Fruit fly (Drosophila melanogaster) whole organism, embryonic: ENCODE results near the gene CG16790.

Experiments used
- ATbp ChIP-seq: fragments of 200-800 bp; sonication (Bioruptor generic); optimal IDR thresholded peaks from 2 replicates; lab custom pipeline; 2017; ENCODE audit warnings: missing biosample characterization, mild to moderate bottlenecking, missing genetic modification characterization, missing genetic modification reagents
- Asciz ChIP-seq: fragments of 200-800 bp; sonication (Bioruptor generic); optimal IDR thresholded peaks from 2 replicates; lab custom pipeline; 2017; ENCODE audit warnings: missing biosample characterization, mild to moderate bottlenecking, missing genetic modification characterization, missing genetic modification reagents
- Atf6 ChIP-seq: fragments of 200-800 bp; sonication (Bioruptor generic); IDR thresholded peaks from 2 replicates; pipeline ENCODE4 v1.3.6; 2022; ENCODE audit warnings: missing biosample characterization, missing genetic modification characterization
- B-H2 ChIP-seq: fragments of 200-800 bp; sonication (Bioruptor generic); optimal IDR thresholded peaks from 2 replicates; lab custom pipeline; 2018; ENCODE audit warnings: missing biosample characterization, mild to moderate bottlenecking, missing genetic modification characterization
- C15 ChIP-seq: fragments of 200-800 bp; sonication (Bioruptor generic); IDR thresholded peaks from 3 replicates; pipeline ENCODE4 v1.3.6; 2022; ENCODE audit warnings: missing biosample characterization, missing genetic modification characterization
- CG10147 ChIP-seq: fragments of 200-800 bp; sonication (Bioruptor generic); optimal IDR thresholded peaks from 2 replicates; lab custom pipeline; 2019; ENCODE audit warnings: missing biosample characterization, mild to moderate bottlenecking, missing genetic modification characterization, moderate library complexity
- CG10959 ChIP-seq: fragments of 200-800 bp; sonication (Bioruptor generic); IDR thresholded peaks from 2 replicates; pipeline ENCODE4 v1.3.6; 2022; ENCODE audit warnings: missing biosample characterization, missing genetic modification characterization
- CG11247 ChIP-seq: fragments of 200-800 bp; sonication (Bioruptor generic); IDR thresholded peaks from 2 replicates; pipeline ENCODE4 v1.3.6; 2022; ENCODE audit warnings: missing biosample characterization, missing genetic modification characterization
- CG11723 ChIP-seq: fragments of 200-800 bp; sonication (Bioruptor generic); optimal IDR thresholded peaks from 2 replicates; lab custom pipeline; 2017; ENCODE audit warnings: missing biosample characterization, mild to moderate bottlenecking, missing genetic modification characterization
- CG12071 ChIP-seq: fragments of 200-800 bp; sonication (Bioruptor generic); optimal IDR thresholded peaks from 3 replicates; lab custom pipeline; 2018; ENCODE audit warnings: missing biosample characterization, mild to moderate bottlenecking, missing genetic modification characterization
- CG17829 ChIP-seq: fragments of 200-800 bp; optimal IDR thresholded peaks from 2 replicates; lab custom pipeline; 2019; ENCODE audit warnings: missing biosample characterization, mild to moderate bottlenecking, missing genetic modification characterization, moderate library complexity
- CG33213 ChIP-seq: fragments of 200-800 bp; sonication (Bioruptor generic); optimal IDR thresholded peaks from 3 replicates; lab custom pipeline; 2016; ENCODE audit warnings: missing biosample characterization, missing genetic modification characterization
- CG33557 ChIP-seq: fragments of 200-800 bp; sonication (Bioruptor generic); optimal IDR thresholded peaks from 2 replicates; lab custom pipeline; 2019; ENCODE audit warnings: missing biosample characterization, mild to moderate bottlenecking, missing genetic modification characterization, moderate library complexity
- CG34376 ChIP-seq: fragments of 200-800 bp; sonication (Bioruptor generic); optimal IDR thresholded peaks from 2 replicates; lab custom pipeline; 2018; ENCODE audit warnings: missing biosample characterization, mild to moderate bottlenecking, missing genetic modification characterization
- CG4707 ChIP-seq: fragments of 200-800 bp; sonication (Bioruptor generic); optimal IDR thresholded peaks from 2 replicates; lab custom pipeline; 2018; ENCODE audit warnings: missing biosample characterization, mild to moderate bottlenecking, missing genetic modification characterization, moderate library complexity
- CG4820 ChIP-seq: fragments of 200-800 bp; sonication (Bioruptor generic); optimal IDR thresholded peaks from 3 replicates; lab custom pipeline; 2016; ENCODE audit warnings: missing biosample characterization, missing genetic modification characterization
- CG7372 ChIP-seq: fragments of 200-800 bp; sonication (Bioruptor generic); IDR thresholded peaks from 2 replicates; pipeline ENCODE4 v1.3.6; 2022; ENCODE audit warnings: missing biosample characterization, missing genetic modification characterization
- CG7839 ChIP-seq: fragments of 200-800 bp; sonication (Bioruptor generic); optimal IDR thresholded peaks from 3 replicates; lab custom pipeline; 2018; ENCODE audit warnings: missing biosample characterization, mild to moderate bottlenecking, missing genetic modification characterization, moderate library complexity
- Dbx ChIP-seq: fragments of 200-800 bp; sonication (Bioruptor generic); IDR thresholded peaks from 3 replicates; pipeline ENCODE4 v1.3.6; 2022; ENCODE audit warnings: missing biosample characterization, missing genetic modification characterization
- Dek ChIP-seq: fragments of 200-800 bp; sonication (Bioruptor generic); optimal IDR thresholded peaks from 3 replicates; lab custom pipeline; 2019; ENCODE audit warnings: missing biosample characterization, mild to moderate bottlenecking, missing genetic modification characterization, moderate library complexity
- Dip3 ChIP-seq: fragments of 200-800 bp; sonication (Bioruptor generic); optimal IDR thresholded peaks from 3 replicates; lab custom pipeline; 2016; ENCODE audit warnings: missing biosample characterization, missing genetic modification characterization
- Dref ChIP-seq: fragments of 200-800 bp; sonication (Bioruptor generic); IDR thresholded peaks from 2 replicates; pipeline ENCODE4 v1.3.6; 2022; ENCODE audit warnings: missing biosample characterization, missing genetic modification characterization
- Fer1 ChIP-seq: fragments of 200-800 bp; sonication (Bioruptor generic); optimal IDR thresholded peaks from 2 replicates; lab custom pipeline; 2017; ENCODE audit warnings: missing biosample characterization, mild to moderate bottlenecking, missing genetic modification characterization
- Gug ChIP-seq: fragments of 200-800 bp; sonication (Bioruptor generic); IDR thresholded peaks from 4 replicates; pipeline ENCODE4 v1.3.6; 2022; ENCODE audit warnings: missing biosample characterization, missing genetic modification characterization
- Hr3 ChIP-seq: fragments of 200-800 bp; sonication (Bioruptor generic); optimal IDR thresholded peaks from 3 replicates; lab custom pipeline; 2016; ENCODE audit warnings: missing biosample characterization, missing genetic modification characterization
- NFAT ChIP-seq: fragments of 200-800 bp; sonication (Bioruptor generic); IDR thresholded peaks from 2 replicates; pipeline ENCODE4 v1.3.6; 2022; ENCODE audit warnings: missing biosample characterization, missing genetic modification characterization
- Oaz ChIP-seq: fragments of 200-800 bp; sonication (Bioruptor generic); IDR thresholded peaks from 2 replicates; pipeline ENCODE4 v1.3.6; 2022; ENCODE audit warnings: missing biosample characterization, missing genetic modification characterization
- Ptx1 ChIP-seq: fragments of 200-800 bp; sonication (Bioruptor generic); IDR thresholded peaks from 2 replicates; pipeline ENCODE4 v1.3.6; 2022; ENCODE audit warnings: missing biosample characterization, missing genetic modification characterization
- Sin3A ChIP-seq: fragments of >200 bp; optimal IDR thresholded peaks from 2 replicates; lab custom pipeline; 2018
- ase ChIP-seq: fragments of 200-800 bp; sonication (Bioruptor generic); IDR thresholded peaks from 3 replicates; pipeline ENCODE4 v1.3.6; 2022; ENCODE audit warnings: missing biosample characterization, missing genetic modification characterization
- bbx ChIP-seq: fragments of 200-800 bp; sonication (Bioruptor generic); IDR thresholded peaks from 2 replicates; pipeline ENCODE4 v1.3.6; 2022; ENCODE audit warnings: missing biosample characterization, missing genetic modification characterization; ENCODE audit not compliant: partially characterized antibody
- bowl ChIP-seq: fragments of 200-800 bp; sonication (Bioruptor generic); IDR thresholded peaks from 2 replicates; pipeline ENCODE4 v1.3.6; 2022; ENCODE audit warnings: missing biosample characterization, missing genetic modification characterization
- croc ChIP-seq: fragments of 200-800 bp; sonication (Bioruptor generic); conservative IDR thresholded peaks from 3 replicates; pipeline ENCODE4 v1.3.6; 2022; ENCODE audit warnings: missing biosample characterization, missing genetic modification characterization
- eve ChIP-seq, 2 experiments: fragments of >200 bp; optimal IDR thresholded peaks; 2 replicates each; lab custom pipeline; 2017; ENCODE audit warnings: missing biosample characterization in 2 of 2, missing genetic modification characterization in 2 of 2
- fu2 ChIP-seq: fragments of 200-800 bp; sonication (Bioruptor generic); optimal IDR thresholded peaks from 2 replicates; lab custom pipeline; 2016; ENCODE audit warnings: missing biosample characterization, missing genetic modification characterization
- gcm ChIP-seq: fragments of 200-800 bp; sonication (Bioruptor generic); optimal IDR thresholded peaks from 2 replicates; lab custom pipeline; 2019; ENCODE audit warnings: missing biosample characterization, mild to moderate bottlenecking, missing genetic modification characterization, moderate library complexity
- gsb-n ChIP-seq: fragments of 200-800 bp; sonication (Bioruptor generic); optimal IDR thresholded peaks from 3 replicates; lab custom pipeline; 2018; ENCODE audit warnings: missing biosample characterization, mild to moderate bottlenecking, missing genetic modification characterization
- h ChIP-seq: fragments of >200 bp; optimal IDR thresholded peaks from 2 replicates; lab custom pipeline; 2017
- jigr1 ChIP-seq: fragments of 200-800 bp; sonication (Bioruptor generic); IDR thresholded peaks from 3 replicates; pipeline ENCODE4 v1.3.6; 2022; ENCODE audit warnings: missing biosample characterization, missing genetic modification characterization
- jing ChIP-seq: fragments of 200-800 bp; sonication (Bioruptor generic); optimal IDR thresholded peaks from 2 replicates; lab custom pipeline; 2018; ENCODE audit warnings: missing biosample characterization, mild to moderate bottlenecking, missing genetic modification characterization
- mld ChIP-seq: fragments of 200-800 bp; sonication (Bioruptor generic); IDR thresholded peaks from 3 replicates; pipeline ENCODE4 v1.3.6; 2022; ENCODE audit warnings: missing biosample characterization, missing genetic modification characterization; ENCODE audit not compliant: partially characterized antibody
- oc ChIP-seq: fragments of 200-800 bp; sonication (Bioruptor generic); optimal IDR thresholded peaks from 2 replicates; lab custom pipeline; 2018; ENCODE audit warnings: missing biosample characterization, mild to moderate bottlenecking, missing genetic modification characterization, moderate library complexity
- pan ChIP-seq, 4 experiments: fragments of >200 bp in 3 of 4; fragments of 200-800 bp in 1 of 4; sonication (Bioruptor generic) in 1 of 4; optimal IDR thresholded peaks in 3 of 4; IDR thresholded peaks in 1 of 4; 2 replicates each; pipeline versions ENCODE4 v1.3.6 to Lab custom; 2017 to 2022; ENCODE audit warnings: missing biosample characterization in 2 of 4, missing genetic modification characterization in 2 of 4, mixed read lengths in 1 of 4
- run ChIP-seq: fragments of 200-800 bp; sonication (Bioruptor generic); optimal IDR thresholded peaks from 3 replicates; lab custom pipeline; 2018; ENCODE audit warnings: missing biosample characterization, mild to moderate bottlenecking, missing genetic modification characterization
- schlank ChIP-seq: fragments of 200-800 bp; sonication (Bioruptor generic); optimal IDR thresholded peaks from 2 replicates; lab custom pipeline; 2018; ENCODE audit warnings: missing biosample characterization, mild to moderate bottlenecking, missing genetic modification characterization
- sd ChIP-seq: fragments of 200-800 bp; sonication (Bioruptor generic); optimal IDR thresholded peaks from 3 replicates; lab custom pipeline; 2018; ENCODE audit warnings: missing biosample characterization, mild to moderate bottlenecking, missing genetic modification characterization, moderate library complexity
- sim ChIP-seq: fragments of 200-800 bp; sonication (Bioruptor generic); IDR thresholded peaks from 2 replicates; pipeline ENCODE4 v1.3.6; 2022; ENCODE audit warnings: missing biosample characterization, missing genetic modification characterization
- slp2 ChIP-seq: fragments of 200-800 bp; sonication (Bioruptor generic); optimal IDR thresholded peaks from 2 replicates; lab custom pipeline; 2016; ENCODE audit warnings: missing biosample characterization, missing genetic modification characterization
- sob ChIP-seq: fragments of 200-800 bp; sonication (Bioruptor generic); IDR thresholded peaks from 2 replicates; pipeline ENCODE4 v1.3.6; 2022; ENCODE audit warnings: missing biosample characterization, missing genetic modification characterization
- sug ChIP-seq: fragments of 200-800 bp; optimal IDR thresholded peaks from 2 replicates; lab custom pipeline; 2019; ENCODE audit warnings: missing biosample characterization, mild to moderate bottlenecking, missing genetic modification characterization, moderate library complexity
- trh ChIP-seq: fragments of 200-800 bp; sonication (Bioruptor generic); optimal IDR thresholded peaks from 2 replicates; lab custom pipeline; 2016; ENCODE audit warnings: missing biosample characterization, missing genetic modification characterization

Gene CG16790

DNA sequence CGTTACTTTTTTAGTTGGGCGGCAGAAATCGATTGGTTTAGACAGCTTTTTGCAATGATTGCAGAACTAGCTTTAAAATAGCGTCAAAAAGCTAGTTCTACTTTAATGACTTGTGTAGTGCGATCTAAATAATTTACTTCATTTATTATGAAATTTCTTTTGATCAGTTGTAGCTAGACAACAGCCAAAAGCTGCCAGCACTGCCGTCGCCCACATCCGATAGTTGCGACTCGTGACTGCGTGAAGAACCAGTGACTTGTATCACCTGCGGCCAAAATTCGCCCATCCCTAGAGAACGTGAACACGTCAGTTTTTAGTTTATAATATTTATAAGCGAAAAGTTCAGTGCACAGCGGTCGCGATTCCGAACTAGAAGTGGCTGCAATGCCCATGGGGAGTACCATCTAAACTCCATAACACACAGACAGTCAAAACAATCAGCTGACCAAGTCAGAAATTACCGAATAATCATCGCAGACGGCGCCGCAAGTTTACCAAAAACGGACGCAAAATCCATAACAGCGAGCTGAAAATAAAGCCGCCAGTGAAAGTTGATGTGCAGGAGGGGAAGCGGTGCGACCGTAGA, 16.7 kb upstream of the CG16790 start, which contains the start of gene P58IPK (continued):
- TF ChIP-seq fu2 (GFP tag; lab: Kevin White, UChicago) (peak; percentile 56), oc (tag; lab: Kevin White, UChicago) (no peak), Dref (GFP tag; lab: Robert Waterston, UW) (peak; percentile 65), CG17829 (tag; lab: Kevin White, UChicago) (peak; percentile 64), ATbp (no peak), Gug (peak; percentile 89), ase (GFP tag; lab: Robert Waterston, UW) (0 out of 3 replicates have a peak, but pooled peaks have one; percentile 11), CG34376 (peak; percentile 57), CG33557 (GFP tag; lab: Kevin White, UChicago) (peak; percentile 20), Hr3 (GFP tag; lab: Kevin White, UChicago) (peak; percentile 46), jing (GFP tag; lab: Kevin White, UChicago) (no peak), sob (GFP tag; lab: Robert Waterston, UW) (peak; percentile 63), sd (tag; lab: Kevin White, UChicago) (no peak), C15 (no peak), mld (GFP tag; lab: Robert Waterston, UW) (peak; percentile 76; the same call in 2 of the 3 replicates), B-H2 (GFP tag; lab: Kevin White, UChicago) (peak; percentile 48), CG11247 (GFP tag; lab: Robert Waterston, UW) (peak; percentile 45; the same call in 1 of the 2 replicates), run (no peak), schlank (tag; lab: Kevin White, UChicago) (peak; percentile 25), croc (GFP tag; lab: Robert Waterston, UW) (peak; percentile 16; the same call in 1 of the 3 replicates), CG4820 (GFP tag; lab: Kevin White, UChicago) (peak; percentile 43), Fer1 (peak; percentile 41), NFAT (GFP tag; lab: Robert Waterston, UW) (peak; percentile 72), Asciz (GFP tag; lab: Kevin White, UChicago) (no peak), CG4707 (GFP tag; lab: Kevin White, UChicago) (no peak), eve (GFP tag; optimal IDR thresholded peaks at IDR 0.05; lab: Kevin White, UChicago) (no peak), Dip3 (GFP tag; lab: Kevin White, UChicago) (peak; percentile 68), gcm (no peak), Dek (tag; lab: Kevin White, UChicago) (peak; percentile 68), bowl (GFP tag; lab: Robert Waterston, UW) (no peak), Atf6 (GFP tag; lab: Robert Waterston, UW) (no peak; the same call in 1 of the 2 replicates), bbx (peak; percentile 95), CG33213 (peak; percentile 74), CG10147 (GFP tag; lab: Kevin White, UChicago) (peak; percentile 55), trh (GFP tag; lab: Kevin White, UChicago) (no peak), slp2 (GFP tag; lab: Kevin White, UChicago) (peak; percentile 52), CG7839 (tag; lab: Kevin White, UChicago) (peak; percentile 50), CG12071 (GFP tag; lab: Kevin White, UChicago) (no peak), Sin3A (lab: Kevin White, UChicago) (peak; percentile 82), Ptx1 (GFP tag; lab: Robert Waterston, UW) (peak; percentile 52), h (lab: Kevin White, UChicago) (no peak), Dbx (GFP tag; lab: Robert Waterston, UW) (peak; percentile 65), CG11723 (GFP tag; lab: Kevin White, UChicago) (peak; percentile 37), jigr1 (no peak), sim (no peak), CG7372 (peak; percentile 71), CG10959 (no peak), pan (optimal IDR thresholded peaks at IDR 0.05; lab: Kevin White, UChicago) (no peak), pan (GFP tag; optimal IDR thresholded peaks at IDR 0.05 in 1 of 2, IDR thresholded peaks at IDR 0.05 in 1 of 2) (peak in 1 of 2 experiments; percentile 44), sug (tag; lab: Kevin White, UChicago) (peak; percentile 71), gsb-n (tag; lab: Kevin White, UChicago) (no peak), Oaz (GFP tag; lab: Robert Waterston, UW) (no peak)
